Worm (Caenorhabditis elegans) whole organism, late embryonic: ENCODE measurements around the gene nhr-148.

Experiments used
- C08G9.2 ChIP-seq: sonication (generic microtip); optimal IDR thresholded peaks from 2 replicates; lab custom pipeline; 2016; ENCODE audit warnings: mild to moderate bottlenecking, missing genetic modification characterization, moderate library complexity, missing compliant biosample characterization
- C38D4.7 ChIP-seq: fragments of 200-800 bp; sonication (Bioruptor generic); optimal IDR thresholded peaks from 2 replicates; lab custom pipeline; 2018; ENCODE audit warnings: mild to moderate bottlenecking, missing genetic modification characterization, moderate library complexity, missing compliant biosample characterization
- K09A11.1 ChIP-seq: sonication (generic microtip); optimal IDR thresholded peaks from 2 replicates; lab custom pipeline; 2017; ENCODE audit warnings: antibody characterized with exemption, mild to moderate bottlenecking, missing genetic modification characterization, missing compliant biosample characterization; ENCODE audit not compliant: insufficient read depth
- ahr-1 ChIP-seq: sonication (generic microtip); optimal IDR thresholded peaks from 2 replicates; lab custom pipeline; 2016; ENCODE audit warnings: missing genetic modification characterization, missing compliant biosample characterization
- ama-1 ChIP-seq: fragments of 150-350 bp; optimal IDR thresholded peaks from 2 replicates; lab custom pipeline; 2014
- ceh-14 ChIP-seq: sonication (generic microtip); optimal IDR thresholded peaks from 2 replicates; lab custom pipeline; 2016; ENCODE audit warnings: missing genotype, missing genetic modification characterization, missing compliant biosample characterization
- ceh-45 ChIP-seq: fragments of 200-800 bp; sonication (Bioruptor generic); IDR thresholded peaks from 2 replicates; pipeline ENCODE4 v1.3.6; 2022; ENCODE audit warnings: missing genetic modification reagents, missing genetic modification characterization, missing compliant biosample characterization
- ceh-6 ChIP-seq: fragments of 200-800 bp; sonication (Bioruptor generic); optimal IDR thresholded peaks from 2 replicates; lab custom pipeline; 2018; ENCODE audit warnings: mild to moderate bottlenecking, missing genetic modification characterization, missing compliant biosample characterization
- elt-2 ChIP-seq: sonication (generic microtip); optimal IDR thresholded peaks from 2 replicates; lab custom pipeline; 2016; ENCODE audit warnings: missing genetic modification reagents, missing genetic modification characterization, missing compliant biosample characterization
- elt-4 ChIP-seq: sonication (generic microtip); optimal IDR thresholded peaks from 2 replicates; lab custom pipeline; 2016; ENCODE audit warnings: missing genetic modification characterization, missing compliant biosample characterization
- fax-1 ChIP-seq: sonication (generic microtip); optimal IDR thresholded peaks from 2 replicates; lab custom pipeline; 2016; ENCODE audit warnings: missing genotype, missing genetic modification characterization, missing compliant biosample characterization
- fkh-10 ChIP-seq: fragments of 150-350 bp; optimal IDR thresholded peaks from 2 replicates; lab custom pipeline; 2014; ENCODE audit warnings: missing biosample characterization, missing genetic modification reagents, missing genetic modification characterization
- fkh-6 ChIP-seq: sonication (generic microtip); optimal IDR thresholded peaks from 2 replicates; lab custom pipeline; 2016; ENCODE audit warnings: missing genetic modification characterization, missing compliant biosample characterization
- hlh-13 ChIP-seq: fragments of 200-800 bp; sonication (Bioruptor generic); optimal IDR thresholded peaks from 2 replicates; lab custom pipeline; 2018; ENCODE audit warnings: mild to moderate bottlenecking, missing genetic modification characterization, missing compliant biosample characterization
- hlh-30 ChIP-seq: sonication (generic microtip); optimal IDR thresholded peaks from 2 replicates; lab custom pipeline; 2017; ENCODE audit warnings: antibody characterized with exemption, missing genetic modification characterization, missing compliant biosample characterization; ENCODE audit not compliant: insufficient read depth
- hlh-8 ChIP-seq: sonication (generic microtip); optimal IDR thresholded peaks from 2 replicates; lab custom pipeline; 2016; ENCODE audit warnings: missing genotype, missing genetic modification characterization, missing compliant biosample characterization
- lin-11 ChIP-seq: fragments of 200-800 bp; sonication (Bioruptor generic); optimal IDR thresholded peaks from 2 replicates; lab custom pipeline; 2018; ENCODE audit warnings: mild to moderate bottlenecking, missing genetic modification characterization, missing compliant biosample characterization
- madf-2 ChIP-seq: sonication (generic microtip); optimal IDR thresholded peaks from 2 replicates; lab custom pipeline; 2017; ENCODE audit warnings: missing genetic modification characterization, missing compliant biosample characterization
- mec-3 ChIP-seq: sonication (generic microtip); optimal IDR thresholded peaks from 2 replicates; lab custom pipeline; 2016; ENCODE audit warnings: borderline replicate concordance, missing genetic modification characterization, missing compliant biosample characterization
- odd-2 ChIP-seq: sonication (generic microtip); optimal IDR thresholded peaks from 2 replicates; lab custom pipeline; 2017; ENCODE audit warnings: antibody characterized with exemption, mild to moderate bottlenecking, missing genetic modification characterization, missing compliant biosample characterization
- pag-3 ChIP-seq: sonication (generic microtip); optimal IDR thresholded peaks from 2 replicates; lab custom pipeline; 2016; ENCODE audit warnings: missing compliant biosample characterization, missing genetic modification characterization, borderline replicate concordance
- pha-2 ChIP-seq: sonication (generic microtip); optimal IDR thresholded peaks from 2 replicates; lab custom pipeline; 2017; ENCODE audit warnings: mild to moderate bottlenecking, missing genetic modification characterization, missing compliant biosample characterization
- pha-4 ChIP-seq: fragments of 150-350 bp; optimal IDR thresholded peaks from 2 replicates; lab custom pipeline; 2018; ENCODE audit warnings: missing biosample characterization, missing genetic modification reagents, missing genetic modification characterization
- pqm-1 ChIP-seq: sonication (generic microtip); optimal IDR thresholded peaks from 2 replicates; lab custom pipeline; 2016; ENCODE audit warnings: missing genetic modification characterization, missing compliant biosample characterization
- ref-2 ChIP-seq: sonication (generic microtip); optimal IDR thresholded peaks from 2 replicates; lab custom pipeline; 2016; ENCODE audit warnings: missing genetic modification characterization, missing compliant biosample characterization
- sdc-2 ChIP-seq: sonication (generic microtip); optimal IDR thresholded peaks from 2 replicates; lab custom pipeline; 2016; ENCODE audit warnings: missing genotype, missing genetic modification characterization, missing compliant biosample characterization
- sox-4 ChIP-seq: sonication (generic microtip); optimal IDR thresholded peaks from 2 replicates; lab custom pipeline; 2017; ENCODE audit warnings: mild to moderate bottlenecking, missing genetic modification characterization, inconsistent platforms, missing compliant biosample characterization
- syd-9 ChIP-seq: sonication (generic microtip); optimal IDR thresholded peaks from 2 replicates; lab custom pipeline; 2016; ENCODE audit warnings: mild to moderate bottlenecking, missing genetic modification characterization, moderate library complexity, missing compliant biosample characterization
- tbx-2 ChIP-seq: sonication (generic microtip); optimal IDR thresholded peaks from 2 replicates; lab custom pipeline; 2016; ENCODE audit warnings: missing genetic modification characterization, missing compliant biosample characterization
- tbx-7 ChIP-seq: sonication (generic microtip); optimal IDR thresholded peaks from 2 replicates; lab custom pipeline; 2016; ENCODE audit warnings: missing genotype, missing genetic modification characterization, missing compliant biosample characterization
- ttx-3 ChIP-seq: sonication (generic microtip); optimal IDR thresholded peaks from 2 replicates; lab custom pipeline; 2016; ENCODE audit warnings: missing genetic modification reagents, missing genetic modification characterization, missing compliant biosample characterization
- unc-3 ChIP-seq, 2 experiments: fragments of 200-800 bp in 1 of 2; sonication (Bioruptor generic) in 1 of 2; sonication (generic microtip) in 1 of 2; conservative IDR thresholded peaks in 1 of 2; optimal IDR thresholded peaks in 1 of 2; 2 replicates each; pipeline versions ENCODE4 v1.3.6 to Lab custom; 2016 to 2022; ENCODE audit warnings: missing compliant biosample characterization in 2 of 2, missing genetic modification characterization in 2 of 2, missing genetic modification reagents in 1 of 2

The nhr-148 gene

ce11 chrV:7386052-7386573 is 44.2 kb downstream of the nhr-148 start, which contains the start of gene srp-6:
Gene srp-6, minus strand, starts transcription at chrV:7386102.
- TF ChIP-seq ceh-14: no peak
- TF ChIP-seq unc-3 (GFP tag; conservative IDR thresholded peaks at IDR 0.05; lab: Robert Waterston, UW): no peak
- TF ChIP-seq unc-3 (tag; optimal IDR thresholded peaks at IDR 0.05; lab: Kevin White, UChicago): no peak
- TF ChIP-seq odd-2 (tag; lab: Kevin White, UChicago): no peak
- no peak for TF ChIP-seq sox-4 (tag; lab: Kevin White, UChicago)
- TF ChIP-seq tbx-7: no peak
- TF ChIP-seq pag-3 (tag; lab: Kevin White, UChicago): no peak
- no peak for TF ChIP-seq hlh-30
- no peak for TF ChIP-seq ahr-1 (tag; lab: Kevin White, UChicago)
- TF ChIP-seq fkh-6 (tag; lab: Kevin White, UChicago): no peak
- TF ChIP-seq elt-2 (tag; lab: Kevin White, UChicago): no peak
- TF ChIP-seq syd-9: no peak
- TF ChIP-seq fkh-10 (GFP tag; lab: Kevin White, UChicago): no peak
- no peak for TF ChIP-seq elt-4
- no peak for TF ChIP-seq tbx-2 (tag; lab: Kevin White, UChicago)
- TF ChIP-seq ceh-6: no peak
- no peak for TF ChIP-seq pha-2 (tag; lab: Kevin White, UChicago)
- no peak for TF ChIP-seq ceh-45 (GFP tag; lab: Robert Waterston, UW)
- no peak for TF ChIP-seq mec-3 (tag; lab: Kevin White, UChicago)

- no peak for TF ChIP-seq ama-1 (lab: Kevin White, UChicago)
- TF ChIP-seq C38D4.7 (GFP tag; lab: Kevin White, UChicago): no peak
- no peak for TF ChIP-seq ttx-3
- TF ChIP-seq fkh-6 (tag; lab: Kevin White, UChicago): no peak
- TF ChIP-seq fax-1: no peak
Observed at ce11 chrV:7387755-7388154, 45.8 kb downstream of the nhr-148 start, which contains the start of gene C02H6.3. Gene C02H6.3, minus strand, starts transcription at chrV:7387855.

ce11 chrV:7389771-7390170 is 47.8 kb downstream of the nhr-148 start, which contains the start of gene C02H6.1:
Gene C02H6.1, minus strand, starts transcription at chrV:7389871.
- no peak for TF ChIP-seq lin-11 (tag; lab: Kevin White, UChicago)
- TF ChIP-seq sdc-2 (tag; lab: Kevin White, UChicago): no peak
- no peak for TF ChIP-seq fax-1
- TF ChIP-seq C08G9.2 (tag; lab: Kevin White, UChicago): no peak
- no peak for TF ChIP-seq pha-4
- TF ChIP-seq hlh-8 (tag; lab: Kevin White, UChicago): no peak

ce11 chrV:7391933-7392332 is 50.0 kb downstream of the nhr-148 start, which contains the start of gene fbxa-105:
Gene fbxa-105, minus strand, starts transcription at chrV:7392029.
- no peak for TF ChIP-seq ref-2 (tag; lab: Kevin White, UChicago)
- TF ChIP-seq pqm-1 (tag; lab: Kevin White, UChicago): no peak
- TF ChIP-seq hlh-13: no peak
- no peak for TF ChIP-seq madf-2 (tag; lab: Kevin White, UChicago)
- TF ChIP-seq sdc-2 (tag; lab: Kevin White, UChicago): no peak
- no peak for TF ChIP-seq K09A11.1 (tag; lab: Kevin White, UChicago)
- no peak for TF ChIP-seq tbx-7
- no peak for TF ChIP-seq fkh-10 (GFP tag; lab: Kevin White, UChicago)
- TF ChIP-seq, all 69 proteins: peak for 0
